Worm (Caenorhabditis elegans) whole organism, L4 larva: ENCODE measurements around the gene C28D4.5.

Experiments
- F49E8.2 ChIP-seq: sonication (generic microtip); optimal IDR thresholded peaks from 2 replicates; lab custom pipeline; 2016; ENCODE audit warnings: missing compliant biosample characterization, mild to moderate bottlenecking, missing genetic modification characterization, borderline replicate concordance
- Y75B8A.6 ChIP-seq: fragments of 200-800 bp; sonication (Bioruptor generic); IDR thresholded peaks from 2 replicates; pipeline ENCODE4 v1.3.6; 2022; ENCODE audit warnings: missing genetic modification reagents, missing genetic modification characterization, missing compliant biosample characterization
- ZK546.5 ChIP-seq, 2 experiments: sonication (generic microtip); optimal IDR thresholded peaks; 2 replicates each; lab custom pipeline; 2017; ENCODE audit warnings: missing biosample characterization in 2 of 2, missing genetic modification characterization in 2 of 2
- ceh-44 ChIP-seq: fragments of 200-800 bp; sonication (Bioruptor generic); IDR thresholded peaks from 2 replicates; pipeline ENCODE4 v1.3.6; 2022; ENCODE audit warnings: missing genetic modification reagents, missing genetic modification characterization, missing compliant biosample characterization
- ces-1 ChIP-seq: fragments of 150-350 bp; sonication (generic microtip); optimal IDR thresholded peaks from 4 replicates; lab custom pipeline; 2014; ENCODE audit warnings: missing biosample characterization, missing genetic modification reagents, missing genetic modification characterization
- lin-15B ChIP-seq: fragments of 150-350 bp; sonication (generic microtip); optimal IDR thresholded peaks from 3 replicates; lab custom pipeline; 2014; ENCODE audit warnings: missing biosample characterization, missing genetic modification characterization
- lir-3 ChIP-seq: sonication (generic microtip); optimal IDR thresholded peaks from 2 replicates; lab custom pipeline; 2016; ENCODE audit warnings: mild to moderate bottlenecking, missing genetic modification characterization, missing compliant biosample characterization
- lsy-2 ChIP-seq, 2 experiments: fragments of 150-350 bp in 1 of 2; sonication (generic microtip) in 1 of 2; optimal IDR thresholded peaks; 2 replicates each; lab custom pipeline; 2014 to 2017; ENCODE audit warnings: missing biosample characterization in 2 of 2, missing genetic modification characterization in 2 of 2
- mep-1 ChIP-seq: fragments of 150-350 bp; sonication (generic microtip); optimal IDR thresholded peaks from 3 replicates; lab custom pipeline; 2014; ENCODE audit warnings: missing biosample characterization, missing genetic modification characterization
- unc-62 ChIP-seq, 3 experiments: fragments of 150-350 bp in 1 of 3; sonication (generic microtip); optimal IDR thresholded peaks in 2 of 3; peaks in 1 of 3; 1 replicate in 1 of 3; 2 replicates in 2 of 3; lab custom pipeline; 2014 to 2017; ENCODE audit warnings: missing biosample characterization in 3 of 3, missing genetic modification characterization in 3 of 3, missing genetic modification reagents in 3 of 3, missing genotype in 1 of 3
- zag-1 ChIP-seq: fragments of 150-350 bp; optimal IDR thresholded peaks from 2 replicates; lab custom pipeline; 2014; ENCODE audit warnings: missing biosample characterization, missing genetic modification characterization

DNA sequence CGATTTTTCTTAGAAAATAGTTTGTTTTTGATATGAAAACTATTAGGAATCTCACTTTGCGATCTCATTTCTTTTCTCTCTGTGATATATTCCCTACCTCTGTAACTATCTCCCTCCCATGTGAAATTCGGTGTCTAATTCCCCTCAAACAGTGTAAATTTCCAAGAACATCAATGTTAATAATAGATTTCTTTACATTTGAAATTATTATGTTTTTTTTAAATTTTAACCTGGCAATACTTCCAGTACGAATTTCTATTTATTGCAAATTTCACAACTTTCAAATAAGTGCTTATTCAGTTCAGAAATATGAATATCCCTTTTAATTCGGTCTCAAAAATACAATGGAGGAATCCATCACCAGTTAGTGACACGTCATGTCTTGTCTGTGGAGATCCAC, 18.3 kb downstream of the C28D4.5 start, which contains the start of gene nhr-100:
- TF ChIP-seq lsy-2 (tag; optimal IDR thresholded peaks at IDR 0.05; lab: Kevin White, UChicago) = no peak
- TF ChIP-seq F49E8.2 (tag; lab: Kevin White, UChicago) = no peak
- TF ChIP-seq mep-1 (tag; lab: Kevin White, UChicago) = no peak
- TF ChIP-seq ceh-44 (GFP tag; lab: Robert Waterston, UW) = no peak
- no peak for TF ChIP-seq ces-1 (GFP tag; lab: Kevin White, UChicago)
- TF ChIP-seq Y75B8A.6 (GFP tag; lab: Robert Waterston, UW) = no peak
- no peak for TF ChIP-seq ZK546.5 (tag; optimal IDR thresholded peaks at IDR 0.05; lab: Kevin White, UChicago)
- TF ChIP-seq lin-15B (tag; lab: Kevin White, UChicago) = no peak
- no peak for TF ChIP-seq lir-3 (tag; lab: Kevin White, UChicago)
- no peak for TF ChIP-seq unc-62 (GFP tag; optimal IDR thresholded peaks at IDR 0.05 in 1 of 2; lab: Kevin White, UChicago)
- no peak for TF ChIP-seq unc-62 (tag; optimal IDR thresholded peaks at IDR 0.05; lab: Kevin White, UChicago)
- TF ChIP-seq zag-1 (tag; lab: Kevin White, UChicago) = no peak
